Worm (Caenorhabditis elegans) whole organism, L3 larva: ENCODE data around the gene eat-2.

Experiments used
- R02D3.7 ChIP-seq: fragments of 150-350 bp; optimal IDR thresholded peaks from 2 replicates; lab custom pipeline; 2014; ENCODE audit warnings: missing biosample characterization, missing genetic modification characterization
- ZK546.5 ChIP-seq: sonication (generic microtip); optimal IDR thresholded peaks from 2 replicates; lab custom pipeline; 2017; ENCODE audit warnings: missing biosample characterization, missing genetic modification characterization
- ceh-16 ChIP-seq: sonication (generic microtip); optimal IDR thresholded peaks from 2 replicates; lab custom pipeline; 2017; ENCODE audit warnings: missing biosample characterization, missing genetic modification characterization
- ceh-82 ChIP-seq: fragments of 150-350 bp; optimal IDR thresholded peaks from 2 replicates; lab custom pipeline; 2014; ENCODE audit warnings: missing biosample characterization, missing genetic modification characterization
- ceh-9 ChIP-seq: sonication (generic microtip); optimal IDR thresholded peaks from 2 replicates; lab custom pipeline; 2018; ENCODE audit warnings: missing biosample characterization, missing genetic modification characterization
- daf-12 ChIP-seq: fragments of 150-350 bp; optimal IDR thresholded peaks from 2 replicates; lab custom pipeline; 2014; ENCODE audit warnings: missing biosample characterization, missing genetic modification reagents, missing genetic modification characterization
- egl-27 ChIP-seq: sonication (generic microtip); optimal IDR thresholded peaks from 4 replicates; lab custom pipeline; 2017; ENCODE audit warnings: missing biosample characterization, missing genetic modification reagents, missing genetic modification characterization
- egl-5 ChIP-seq: fragments of 150-350 bp; optimal IDR thresholded peaks from 2 replicates; lab custom pipeline; 2017; ENCODE audit warnings: missing biosample characterization, missing genetic modification reagents, missing genetic modification characterization, inconsistent platforms
- elt-1 ChIP-seq: fragments of 150-350 bp; optimal IDR thresholded peaks from 2 replicates; lab custom pipeline; 2014; ENCODE audit warnings: missing biosample characterization, missing genetic modification characterization
- elt-2 ChIP-seq: sonication (generic microtip); optimal IDR thresholded peaks from 2 replicates; lab custom pipeline; 2016; ENCODE audit warnings: missing genetic modification reagents, mild to moderate bottlenecking, missing genetic modification characterization, missing compliant biosample characterization
- elt-3 ChIP-seq, 3 experiments: fragments of 150-350 bp in 1 of 3; sonication (generic microtip) in 2 of 3; optimal IDR thresholded peaks; 2 replicates in 2 of 3; 4 replicates in 1 of 3; lab custom pipeline; 2014 to 2017; ENCODE audit warnings: missing biosample characterization in 3 of 3, missing genetic modification characterization in 3 of 3
- eor-1 ChIP-seq, 2 experiments: fragments of 150-350 bp; optimal IDR thresholded peaks; 2 replicates each; lab custom pipeline; 2014 to 2018; ENCODE audit warnings: missing biosample characterization in 2 of 2, missing genetic modification characterization in 2 of 2
- fkh-10 ChIP-seq: sonication (generic microtip); optimal IDR thresholded peaks from 2 replicates; lab custom pipeline; 2017; ENCODE audit warnings: missing biosample characterization, missing genetic modification reagents, missing genetic modification characterization
- fkh-2 ChIP-seq: fragments of 150-350 bp; optimal IDR thresholded peaks from 2 replicates; lab custom pipeline; 2014; ENCODE audit warnings: missing biosample characterization, missing genetic modification reagents, missing genetic modification characterization
- fos-1 ChIP-seq: fragments of 150-350 bp; optimal IDR thresholded peaks from 2 replicates; lab custom pipeline; 2014; ENCODE audit warnings: missing biosample characterization, missing genetic modification characterization
- hmg-11 ChIP-seq: sonication (generic microtip); optimal IDR thresholded peaks from 2 replicates; lab custom pipeline; 2016; ENCODE audit warnings: missing genetic modification characterization, missing compliant biosample characterization
- lin-15B ChIP-seq: fragments of 150-350 bp; optimal IDR thresholded peaks from 2 replicates; lab custom pipeline; 2014; ENCODE audit warnings: missing biosample characterization, missing genetic modification characterization
- lin-39 ChIP-seq: fragments of 150-350 bp; optimal IDR thresholded peaks from 2 replicates; lab custom pipeline; 2018; ENCODE audit warnings: missing biosample characterization, missing genetic modification reagents, missing genetic modification characterization
- lsy-12 ChIP-seq: sonication (generic microtip); optimal IDR thresholded peaks from 2 replicates; lab custom pipeline; 2016; ENCODE audit warnings: mild to moderate bottlenecking, missing genetic modification characterization, missing compliant biosample characterization
- mdl-1 ChIP-seq: fragments of 150-350 bp; optimal IDR thresholded peaks from 2 replicates; lab custom pipeline; 2014; ENCODE audit warnings: missing biosample characterization, missing genetic modification characterization
- mml-1 ChIP-seq: fragments of 150-350 bp; sonication (generic microtip); optimal IDR thresholded peaks from 3 replicates; lab custom pipeline; 2014; ENCODE audit warnings: missing biosample characterization, missing genetic modification characterization
- nfya-1 ChIP-seq: sonication (generic microtip); optimal IDR thresholded peaks from 2 replicates; lab custom pipeline; 2017; ENCODE audit warnings: missing genetic modification characterization, mild to moderate bottlenecking, missing compliant biosample characterization, antibody characterized with exemption, moderate library complexity; ENCODE audit not compliant: insufficient read depth
- nhr-11 ChIP-seq: fragments of 150-350 bp; optimal IDR thresholded peaks from 2 replicates; lab custom pipeline; 2014; ENCODE audit warnings: missing biosample characterization, missing genetic modification characterization
- nhr-12 ChIP-seq: fragments of 150-350 bp; optimal IDR thresholded peaks from 2 replicates; lab custom pipeline; 2014; ENCODE audit warnings: missing biosample characterization, missing genetic modification characterization
- nhr-23 ChIP-seq: fragments of 150-350 bp; optimal IDR thresholded peaks from 2 replicates; lab custom pipeline; 2014; ENCODE audit warnings: missing biosample characterization, missing genetic modification reagents, missing genetic modification characterization
- nhr-237 ChIP-seq: fragments of 150-350 bp; optimal IDR thresholded peaks from 2 replicates; lab custom pipeline; 2014; ENCODE audit warnings: missing biosample characterization, missing genetic modification characterization
- nhr-25 ChIP-seq: sonication (generic microtip); optimal IDR thresholded peaks from 2 replicates; lab custom pipeline; 2017; ENCODE audit warnings: missing biosample characterization, missing genetic modification characterization
- nhr-28 ChIP-seq: fragments of 150-350 bp; optimal IDR thresholded peaks from 2 replicates; lab custom pipeline; 2014; ENCODE audit warnings: missing biosample characterization, missing genetic modification characterization
- nhr-43 ChIP-seq: sonication (generic microtip); optimal IDR thresholded peaks from 2 replicates; lab custom pipeline; 2016; ENCODE audit warnings: mild to moderate bottlenecking, missing genetic modification characterization, missing compliant biosample characterization; ENCODE audit not compliant: poor library complexity, severe bottlenecking
- nhr-76 ChIP-seq: fragments of 150-350 bp; sonication (generic microtip); optimal IDR thresholded peaks from 5 replicates; lab custom pipeline; 2014; ENCODE audit warnings: missing biosample characterization, missing genetic modification characterization
- nhr-77 ChIP-seq: fragments of 150-350 bp; optimal IDR thresholded peaks from 2 replicates; lab custom pipeline; 2014; ENCODE audit warnings: missing biosample characterization, missing genetic modification characterization
- pha-4 ChIP-seq: fragments of 150-350 bp; optimal IDR thresholded peaks from 2 replicates; lab custom pipeline; 2014; ENCODE audit warnings: missing biosample characterization, missing genetic modification reagents, missing genetic modification characterization
- pqm-1 ChIP-seq: fragments of 150-350 bp; optimal IDR thresholded peaks from 2 replicates; lab custom pipeline; 2017; ENCODE audit warnings: missing biosample characterization, missing genetic modification characterization, inconsistent platforms
- skn-1 ChIP-seq: fragments of 150-350 bp; optimal IDR thresholded peaks from 2 replicates; lab custom pipeline; 2014; ENCODE audit warnings: missing biosample characterization, missing genetic modification characterization
- snpc-4 ChIP-seq: fragments of 150-350 bp; optimal IDR thresholded peaks from 2 replicates; lab custom pipeline; 2014; ENCODE audit warnings: missing biosample characterization, missing genetic modification characterization
- tbx-2 ChIP-seq: sonication (generic microtip); optimal IDR thresholded peaks from 2 replicates; lab custom pipeline; 2016; ENCODE audit warnings: mild to moderate bottlenecking, missing genetic modification characterization, missing compliant biosample characterization
- unc-39 ChIP-seq: sonication (generic microtip); optimal IDR thresholded peaks from 4 replicates; lab custom pipeline; 2017; ENCODE audit warnings: missing biosample characterization, missing genetic modification characterization
- unc-62 ChIP-seq: fragments of 150-350 bp; sonication (generic microtip); optimal IDR thresholded peaks from 4 replicates; lab custom pipeline; 2014; ENCODE audit warnings: missing biosample characterization, missing genetic modification reagents, missing genetic modification characterization
- zag-1 ChIP-seq: fragments of 150-350 bp; optimal IDR thresholded peaks from 2 replicates; lab custom pipeline; 2014; ENCODE audit warnings: missing biosample characterization, missing genetic modification characterization
- ztf-11 ChIP-seq: fragments of 150-350 bp; optimal IDR thresholded peaks from 2 replicates; lab custom pipeline; 2014; ENCODE audit warnings: missing biosample characterization, missing genetic modification characterization
- ztf-4 ChIP-seq: fragments of 150-350 bp; optimal IDR thresholded peaks from 2 replicates; lab custom pipeline; 2014; ENCODE audit warnings: missing biosample characterization, missing genetic modification characterization

Gene eat-2

DNA sequence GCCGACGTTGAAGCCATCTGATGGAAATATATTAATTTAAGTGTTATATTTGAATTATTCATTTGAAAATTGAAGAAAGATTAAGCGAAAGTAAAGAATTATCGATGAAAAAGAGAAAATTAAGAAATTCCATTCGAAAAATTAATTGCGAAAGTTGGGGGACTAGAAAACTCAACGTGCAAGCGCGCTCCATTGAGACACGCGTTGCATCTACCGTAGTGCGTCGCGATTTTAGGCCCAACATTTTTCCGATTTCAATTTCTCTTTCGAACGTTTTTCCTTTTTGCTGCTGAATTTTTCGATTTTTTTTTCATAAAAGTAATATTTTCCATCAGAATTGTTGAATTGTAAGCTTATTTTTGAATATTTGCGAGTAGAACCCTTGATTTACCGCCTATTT lies 17.1 kb downstream of the eat-2 start, which contains the start of gene Y48B6A.1 (continued):
- TF ChIP-seq elt-2 (tag; lab: Kevin White, UChicago) (peak; percentile 64), mml-1 (tag; lab: Kevin White, UChicago) (no peak), zag-1 (tag; lab: Kevin White, UChicago) (peak; percentile 18), skn-1 (tag; lab: Kevin White, UChicago) (peak; percentile 85), eor-1 (tag; optimal IDR thresholded peaks at IDR 0.05; lab: Kevin White, UChicago) (no peak), nhr-23 (tag; lab: Kevin White, UChicago) (peak; percentile 95), lsy-12 (tag; lab: Kevin White, UChicago) (peak; percentile 88), pha-4 (tag; lab: Kevin White, UChicago) (peak; percentile 99), nhr-25 (tag; lab: Kevin White, UChicago) (peak; percentile 96), egl-5 (tag; lab: Kevin White, UChicago) (peak; percentile 90), nhr-43 (tag; lab: Kevin White, UChicago) (peak; percentile 95), fkh-10 (GFP tag; lab: Kevin White, UChicago) (peak; percentile 77), nhr-76 (tag; lab: Kevin White, UChicago) (peak; percentile 53), nfya-1 (tag; lab: Kevin White, UChicago) (peak; percentile 98), ceh-16 (tag; lab: Kevin White, UChicago) (peak; percentile 15), unc-39 (tag; lab: Kevin White, UChicago) (no peak), lin-39 (tag; lab: Kevin White, UChicago) (peak; percentile 96), ztf-4 (tag; lab: Kevin White, UChicago) (no peak), nhr-28 (tag; lab: Kevin White, UChicago) (no peak), unc-62 (GFP tag; lab: Kevin White, UChicago) (no peak), lin-15B (peak; percentile 99)

DNA sequence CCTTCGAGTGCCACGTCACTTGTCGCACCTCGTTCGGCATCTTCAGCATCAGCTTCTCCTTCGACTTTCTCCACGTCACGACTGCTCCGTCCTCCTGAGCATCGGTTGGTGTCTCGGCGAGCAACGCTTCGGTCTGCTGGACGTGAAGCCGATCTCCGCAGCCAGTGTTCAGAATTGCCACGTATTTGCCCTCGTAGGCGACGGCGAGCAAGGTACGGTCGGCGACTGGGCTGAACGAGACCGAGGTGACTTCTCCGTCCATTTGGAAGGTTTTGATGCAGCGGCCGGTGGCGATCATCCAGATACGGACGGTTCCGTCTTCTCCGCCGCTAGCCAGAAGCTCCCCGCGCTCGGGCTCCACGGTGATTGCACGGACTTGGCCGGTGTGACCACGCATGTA lies 19.2 kb downstream of the eat-2 start:
- TF ChIP-seq nhr-28 (tag; lab: Kevin White, UChicago) (no peak), fos-1 (tag; lab: Kevin White, UChicago) (no peak), nhr-25 (tag; lab: Kevin White, UChicago) (no peak), R02D3.7 (tag; lab: Kevin White, UChicago) (no peak), egl-5 (tag; lab: Kevin White, UChicago) (no peak), elt-1 (tag; lab: Kevin White, UChicago) (no peak), tbx-2 (tag; lab: Kevin White, UChicago) (no peak), mml-1 (tag; lab: Kevin White, UChicago) (no peak)

DNA sequence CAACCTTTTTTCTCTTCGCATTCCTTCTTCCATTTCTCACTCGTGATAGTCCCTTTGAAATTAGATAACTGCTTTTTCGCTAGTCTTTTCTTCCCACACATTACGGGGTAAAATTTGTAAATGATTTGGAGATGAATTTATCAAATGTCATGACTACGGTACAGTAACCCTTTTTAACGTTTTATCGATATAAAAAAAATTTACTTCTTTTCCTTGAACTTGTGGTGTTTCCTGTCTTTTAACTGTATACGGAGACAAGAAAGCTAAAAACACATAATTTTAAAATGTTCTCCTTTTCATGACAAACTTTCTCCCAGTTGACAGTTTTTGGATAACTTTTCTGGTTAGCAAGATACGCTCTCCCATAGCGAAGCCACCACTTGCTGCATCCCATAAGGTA lies 21.4 kb downstream of the eat-2 start, which contains the start of gene W03H9.1:
Gene W03H9.1, minus strand, starts transcription at position 101 of the 400 bp plus-strand sequence.
- TF ChIP-seq unc-39 (tag; lab: Kevin White, UChicago) (no peak), egl-5 (tag; lab: Kevin White, UChicago) (no peak), mdl-1 (tag; lab: Kevin White, UChicago) (no peak), eor-1 (tag; optimal IDR thresholded peaks at IDR 0.05; lab: Kevin White, UChicago) (no peak), ztf-4 (tag; lab: Kevin White, UChicago) (no peak), nhr-12 (tag; lab: Kevin White, UChicago) (no peak), nfya-1 (tag; lab: Kevin White, UChicago) (no peak), nhr-77 (tag; lab: Kevin White, UChicago) (no peak), nhr-25 (tag; lab: Kevin White, UChicago) (no peak), ceh-82 (tag; lab: Kevin White, UChicago) (no peak), nhr-43 (tag; lab: Kevin White, UChicago) (no peak), ztf-11 (tag; lab: Kevin White, UChicago) (no peak), pqm-1 (tag; lab: Kevin White, UChicago) (no peak)

DNA sequence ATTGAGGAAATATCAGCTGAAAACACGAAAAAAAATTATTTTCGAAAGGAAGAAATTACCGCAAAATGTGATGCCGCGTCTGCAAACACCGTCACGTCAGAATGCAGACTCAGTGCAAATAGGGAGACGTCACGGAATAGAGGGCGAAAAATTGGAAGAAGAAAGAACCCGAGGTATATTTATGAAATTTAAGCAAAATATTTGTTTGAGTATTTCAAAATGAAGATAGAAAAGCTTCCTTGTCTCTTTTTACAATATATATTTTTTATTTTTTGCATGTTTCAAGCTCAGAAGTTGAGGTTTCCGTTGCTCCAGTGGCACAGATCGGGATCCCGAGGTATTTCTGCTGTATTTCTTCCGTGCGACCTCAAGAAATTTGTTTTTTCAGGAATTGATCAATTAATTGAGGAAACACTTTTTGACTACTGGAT lies 27.6 kb downstream of the eat-2 start, which contains the start of gene W03H9.2:
Gene W03H9.2, minus strand, starts transcription at position 32 of the 431 bp plus-strand sequence.
- TF ChIP-seq elt-2 (tag; lab: Kevin White, UChicago) (peak; percentile 26), pha-4 (tag; lab: Kevin White, UChicago) (peak; percentile 42), nfya-1 (tag; lab: Kevin White, UChicago) (peak; percentile 60), snpc-4 (tag; lab: Kevin White, UChicago) (peak; percentile 5), nhr-11 (tag; lab: Kevin White, UChicago) (no peak), elt-3 (tag; optimal IDR thresholded peaks at IDR 0.05; lab: Kevin White, UChicago) (no peak), nhr-237 (tag; lab: Kevin White, UChicago) (no peak), fkh-10 (GFP tag; lab: Kevin White, UChicago) (no peak), mdl-1 (tag; lab: Kevin White, UChicago) (no peak), lin-15B (peak; percentile 41), lsy-12 (tag; lab: Kevin White, UChicago) (peak; percentile 61), ZK546.5 (tag; lab: Kevin White, UChicago) (no peak), nhr-76 (tag; lab: Kevin White, UChicago) (no peak), fos-1 (tag; lab: Kevin White, UChicago) (no peak), ceh-9 (tag; lab: Kevin White, UChicago) (no peak), fkh-2 (tag; lab: Kevin White, UChicago) (no peak), pqm-1 (tag; lab: Kevin White, UChicago) (no peak), mml-1 (tag; lab: Kevin White, UChicago) (no peak), nhr-77 (tag; lab: Kevin White, UChicago) (no peak), R02D3.7 (tag; lab: Kevin White, UChicago) (peak; percentile 26), nhr-43 (tag; lab: Kevin White, UChicago) (peak; percentile 72), unc-62 (GFP tag; lab: Kevin White, UChicago) (no peak), egl-27 (tag; lab: Kevin White, UChicago) (no peak), hmg-11 (tag; lab: Kevin White, UChicago) (peak; percentile 88), daf-12 (tag; lab: Kevin White, UChicago) (no peak), ztf-4 (tag; lab: Kevin White, UChicago) (no peak), egl-5 (tag; lab: Kevin White, UChicago) (no peak), ztf-11 (tag; lab: Kevin White, UChicago) (no peak), skn-1 (tag; lab: Kevin White, UChicago) (no peak), zag-1 (tag; lab: Kevin White, UChicago) (no peak)
